Worm (Caenorhabditis elegans): ENCODE measurements around the gene srw-8.

DNA sequence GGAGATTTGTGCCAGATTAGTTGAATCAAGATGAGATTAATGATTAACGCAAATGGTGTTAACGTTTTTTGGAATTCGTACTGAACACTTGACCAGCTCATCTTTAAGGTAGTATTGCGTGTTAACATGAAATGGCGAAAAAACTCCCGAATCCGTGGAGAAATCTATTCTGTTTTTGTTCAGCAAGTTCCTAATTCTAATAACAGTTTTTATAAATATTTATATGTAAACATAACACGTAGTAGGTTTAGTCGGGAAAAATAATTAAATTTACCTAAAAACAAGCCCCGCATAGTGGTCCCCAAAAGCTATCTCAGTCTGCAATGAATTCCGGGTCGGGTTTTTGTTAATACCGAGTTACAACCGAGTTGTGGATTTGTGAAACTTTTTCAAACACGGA is 24.9 kb upstream of the srw-8 start, which contains the start of gene str-244:
- no peak for TF ChIP-seq him-1 (tag; optimal IDR thresholded peaks at IDR 0.05)
- TF ChIP-seq W03F9.2 (tag; optimal IDR thresholded peaks at IDR 0.05) = no peak
